Worm (Caenorhabditis elegans) whole organism, L4/young adult: ENCODE data around the gene plr-1.

Experiments used
- W03F9.2 ChIP-seq: fragments of 150-350 bp; optimal IDR thresholded peaks from 2 replicates; lab custom pipeline; 2014; ENCODE audit warnings: missing biosample characterization, missing genetic modification characterization
- dao-5 ChIP-seq: sonication (generic microtip); optimal IDR thresholded peaks from 2 replicates; lab custom pipeline; 2016; ENCODE audit warnings: missing genotype, missing genetic modification characterization, moderate library complexity, missing compliant biosample characterization
- him-1 ChIP-seq: sonication (generic microtip); optimal IDR thresholded peaks from 2 replicates; lab custom pipeline; 2016; ENCODE audit warnings: missing genotype, missing genetic modification reagents, missing genetic modification characterization, missing compliant biosample characterization

plr-1 gene

DNA sequence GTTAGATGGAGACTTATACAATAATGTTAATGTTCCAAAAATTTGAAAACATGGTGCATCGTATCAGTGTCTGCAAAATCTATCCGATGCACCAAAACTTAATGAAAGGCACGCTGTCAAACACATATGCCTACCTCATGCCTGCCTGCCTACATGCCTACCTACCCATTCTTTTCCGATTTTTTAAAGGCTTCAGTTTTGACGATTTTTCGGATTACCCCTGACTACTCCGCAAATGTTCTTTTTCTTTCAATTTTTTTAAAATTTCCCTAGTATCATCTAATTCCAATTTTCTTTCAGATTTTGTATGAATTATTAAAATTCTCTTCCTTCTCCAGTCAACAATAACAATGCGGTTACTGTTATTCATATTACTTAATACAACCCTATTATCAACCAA, at the start of gene plr-1:
TSS of gene plr-1 (plus strand) at position 301 of the 400 bp plus-strand sequence.
- TF ChIP-seq dao-5 (tag; lab: Kevin White, UChicago) (no peak), W03F9.2 (tag; lab: Kevin White, UChicago) (no peak), him-1 (no peak)

- TF ChIP-seq W03F9.2 (tag; lab: Kevin White, UChicago) (no peak), dao-5 (tag; lab: Kevin White, UChicago) (no peak), him-1 (no peak)
Measured at ce11 chrIII:11410378-11410777, 46.3 kb upstream of the plr-1 start, which contains the start of gene twk-31. Gene twk-31, plus strand, starts transcription at chrIII:11410678.

DNA sequence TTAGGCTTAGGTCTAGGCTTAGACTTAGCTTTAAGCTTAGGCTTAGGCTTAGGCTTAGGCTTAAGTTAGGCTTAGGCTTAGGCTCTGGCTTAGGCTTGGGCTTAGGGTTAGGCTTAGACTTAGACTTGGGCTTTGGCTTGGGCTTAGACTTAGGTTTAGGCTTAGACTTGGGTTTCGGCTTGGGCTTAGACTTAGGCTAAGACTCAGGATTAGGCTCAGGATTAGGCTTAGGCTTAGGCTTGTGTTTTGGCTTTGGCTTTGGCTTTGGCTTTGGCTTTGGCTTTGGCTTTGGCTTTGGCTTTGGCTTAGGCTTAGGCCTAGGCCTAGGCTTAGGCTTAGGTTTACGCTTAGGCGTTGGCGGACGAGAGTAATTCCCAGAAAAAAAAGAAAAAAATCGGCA, 37.1 kb upstream of the plr-1 start:
- no peak for TF ChIP-seq dao-5 (tag; lab: Kevin White, UChicago)
- TF ChIP-seq him-1: no peak
- no peak for TF ChIP-seq W03F9.2 (tag; lab: Kevin White, UChicago)

ce11 chrIII:11424815-11425214, 31.9 kb upstream of the plr-1 start:
- TF ChIP-seq him-1 (no peak), dao-5 (tag; lab: Kevin White, UChicago) (no peak), W03F9.2 (tag; lab: Kevin White, UChicago) (no peak)

- TF ChIP-seq him-1 (no peak), W03F9.2 (tag; lab: Kevin White, UChicago) (no peak), dao-5 (tag; lab: Kevin White, UChicago) (no peak)
Measured at ce11 chrIII:11426906-11427305, 29.8 kb upstream of the plr-1 start, which contains the start of gene idpc-1. Gene idpc-1, plus strand, starts transcription at chrIII:11427206.

DNA sequence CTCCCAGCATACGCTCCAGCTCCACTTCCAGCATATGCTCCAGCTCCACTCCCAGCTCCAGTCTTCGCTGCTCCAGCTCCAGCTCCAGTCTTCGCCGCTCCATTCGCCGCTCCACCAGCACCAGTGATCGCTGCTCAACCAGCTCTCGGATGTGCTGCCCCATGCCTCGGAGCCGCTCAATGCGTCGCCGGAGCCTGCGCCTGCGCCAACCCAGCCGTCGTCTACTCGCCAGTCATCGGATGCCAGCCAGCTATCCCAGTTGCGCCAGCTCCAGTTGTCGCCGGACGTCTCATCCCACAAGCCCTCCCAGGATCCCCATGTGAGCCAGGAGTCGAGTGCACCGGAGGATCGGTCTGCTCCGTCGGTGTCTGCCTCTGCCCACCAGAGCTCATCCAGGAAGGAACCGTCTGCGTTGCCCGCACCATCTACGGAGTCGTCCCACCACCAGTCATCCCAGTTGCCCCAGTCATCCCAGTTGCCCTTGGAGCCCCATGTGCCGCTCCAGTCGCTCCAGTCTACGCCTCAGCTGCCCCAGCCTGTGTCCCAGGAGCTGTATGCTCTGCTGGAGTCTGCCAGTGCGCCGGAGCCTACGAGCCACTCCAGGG, 29.0 kb upstream of the plr-1 start:
- TF ChIP-seq him-1 (no peak), dao-5 (tag; lab: Kevin White, UChicago) (no peak), W03F9.2 (tag; lab: Kevin White, UChicago) (no peak)

DNA sequence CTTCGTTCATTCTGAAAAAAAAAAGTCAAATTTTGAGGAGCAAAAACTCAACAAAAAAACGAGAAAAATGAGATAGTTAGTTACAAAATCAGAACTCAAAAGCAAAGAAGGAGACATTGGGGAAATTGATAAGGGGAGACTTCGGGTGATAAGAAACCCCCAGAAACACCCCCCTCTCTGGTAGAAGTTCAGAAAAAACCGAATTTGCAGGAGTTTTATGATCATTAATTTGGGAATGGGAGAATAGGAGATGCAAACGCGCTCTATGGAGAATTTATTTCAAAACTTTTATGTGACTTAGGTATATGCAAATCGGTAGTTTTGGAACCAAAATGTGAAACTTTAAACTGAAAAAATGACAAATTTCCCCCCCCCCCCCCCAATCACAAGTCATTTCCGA, 14.1 kb upstream of the plr-1 start, which contains the start of gene sbp-1:
TSS of gene sbp-1 (minus strand) at position 11 of the 400 bp plus-strand sequence.
- no peak for TF ChIP-seq him-1

- no peak for TF ChIP-seq dao-5 (tag; lab: Kevin White, UChicago)
- TF ChIP-seq W03F9.2 (tag; lab: Kevin White, UChicago): no peak
- no peak for TF ChIP-seq him-1
Measured at ce11 chrIII:11443408-11443994, 13.2 kb upstream of the plr-1 start.

- TF ChIP-seq W03F9.2 (tag; lab: Kevin White, UChicago) (peak; percentile 43), dao-5 (tag; lab: Kevin White, UChicago) (no peak), him-1 (no peak)
Measured at ce11 chrIII:11444796-11445386, 11.8 kb upstream of the plr-1 start.

- TF ChIP-seq W03F9.2 (tag; lab: Kevin White, UChicago) (no peak), dao-5 (tag; lab: Kevin White, UChicago) (no peak), him-1 (no peak)
Measured at ce11 chrIII:11446826-11447225, 9.9 kb upstream of the plr-1 start.

ce11 chrIII:11448330-11448729, 8.3 kb upstream of the plr-1 start:
- no peak for TF ChIP-seq W03F9.2 (tag; lab: Kevin White, UChicago)
- no peak for TF ChIP-seq dao-5 (tag; lab: Kevin White, UChicago)
- no peak for TF ChIP-seq him-1

- TF ChIP-seq him-1 (no peak), W03F9.2 (tag; lab: Kevin White, UChicago) (no peak), dao-5 (tag; lab: Kevin White, UChicago) (no peak)
Measured at ce11 chrIII:11451380-11451779, 5.3 kb upstream of the plr-1 start.

- TF ChIP-seq him-1 (no peak), W03F9.2 (tag; lab: Kevin White, UChicago) (no peak)
Measured at ce11 chrIII:11452530-11452929, 4.1 kb upstream of the plr-1 start.

ce11 chrIII:11453970-11454369, 2.7 kb upstream of the plr-1 start:
- TF ChIP-seq dao-5 (tag; lab: Kevin White, UChicago): no peak
- no peak for TF ChIP-seq W03F9.2 (tag; lab: Kevin White, UChicago)
- no peak for TF ChIP-seq him-1
